Worm (Caenorhabditis elegans) whole organism, L2 larva: Measurements from ENCODE around the gene jip-1.

Experiments used
- R02D3.7 ChIP-seq: fragments of 150-350 bp; optimal IDR thresholded peaks from 2 replicates; lab custom pipeline; 2014; ENCODE audit warnings: missing biosample characterization, missing genetic modification characterization
- ama-1 ChIP-seq: fragments of 150-350 bp; optimal IDR thresholded peaks from 2 replicates; lab custom pipeline; 2018; ENCODE audit warnings: inconsistent platforms
- blmp-1 ChIP-seq: sonication (generic microtip); optimal IDR thresholded peaks from 2 replicates; lab custom pipeline; 2017; ENCODE audit warnings: missing genetic modification characterization, mild to moderate bottlenecking, missing compliant biosample characterization, antibody characterized with exemption, moderate library complexity; ENCODE audit not compliant: insufficient read depth
- ceh-82 ChIP-seq: fragments of 150-350 bp; optimal IDR thresholded peaks from 2 replicates; lab custom pipeline; 2014; ENCODE audit warnings: missing biosample characterization, missing genetic modification characterization
- elt-3 ChIP-seq: sonication (generic microtip); optimal IDR thresholded peaks from 2 replicates; lab custom pipeline; 2017; ENCODE audit warnings: missing biosample characterization, missing genetic modification characterization
- fos-1 ChIP-seq: fragments of 150-350 bp; optimal IDR thresholded peaks from 2 replicates; lab custom pipeline; 2014; ENCODE audit warnings: missing biosample characterization, missing genetic modification characterization
- lsy-2 ChIP-seq, 2 experiments: fragments of 150-350 bp in 1 of 2; sonication (generic microtip) in 1 of 2; optimal IDR thresholded peaks; 2 replicates each; lab custom pipeline; 2014 to 2017; ENCODE audit warnings: missing biosample characterization in 2 of 2, missing genetic modification characterization in 2 of 2
- nhr-10 ChIP-seq: sonication (generic microtip); optimal IDR thresholded peaks from 2 replicates; lab custom pipeline; 2017; ENCODE audit warnings: missing biosample characterization, missing genetic modification characterization
- nhr-12 ChIP-seq: fragments of 150-350 bp; optimal IDR thresholded peaks from 2 replicates; lab custom pipeline; 2014; ENCODE audit warnings: missing biosample characterization, missing genetic modification characterization
- nhr-6 ChIP-seq: fragments of 150-350 bp; optimal IDR thresholded peaks from 2 replicates; lab custom pipeline; 2014; ENCODE audit warnings: missing biosample characterization, missing genetic modification characterization
- snpc-4 ChIP-seq: fragments of 150-350 bp; optimal IDR thresholded peaks from 2 replicates; lab custom pipeline; 2014; ENCODE audit warnings: missing biosample characterization, missing genetic modification characterization
- zag-1 ChIP-seq: fragments of 150-350 bp; optimal IDR thresholded peaks from 2 replicates; lab custom pipeline; 2014; ENCODE audit warnings: missing biosample characterization, missing genetic modification characterization
- ztf-11 ChIP-seq: sonication (generic microtip); optimal IDR thresholded peaks from 2 replicates; lab custom pipeline; 2017; ENCODE audit warnings: missing biosample characterization, missing genetic modification characterization

- TF ChIP-seq elt-3 (tag; lab: Kevin White, UChicago) (no peak), ama-1 (lab: Kevin White, UChicago) (no peak), nhr-6 (tag; lab: Kevin White, UChicago) (no peak), lsy-2 (tag; optimal IDR thresholded peaks at IDR 0.05; lab: Kevin White, UChicago) (no peak), ztf-11 (tag; lab: Kevin White, UChicago) (no peak), nhr-12 (tag; lab: Kevin White, UChicago) (no peak), ceh-82 (no peak), zag-1 (no peak), snpc-4 (tag; lab: Kevin White, UChicago) (no peak), nhr-10 (tag; lab: Kevin White, UChicago) (no peak), blmp-1 (tag; lab: Kevin White, UChicago) (no peak), fos-1 (tag; lab: Kevin White, UChicago) (no peak), R02D3.7 (no peak)
Observed at ce11 chrII:1372966-1373365, 46.2 kb downstream of the jip-1 start.
